Worm (Caenorhabditis elegans): ENCODE measurements around the gene K03H6.1.

K03H6.1 gene

ce11 chrIV:1497448-1497847, 26.1 kb upstream of the K03H6.1 start, which contains the start of gene hxk-3 (continued):
- TF ChIP-seq ceh-27 (GFP tag; optimal IDR thresholded peaks at IDR 0.05) (peak; percentile 49), dox-1 (GFP tag; IDR thresholded peaks at IDR 0.05) (peak; percentile 51), mcd-1 (GFP tag; IDR thresholded peaks at IDR 0.05) (peak; percentile 65), hmg-1.2 (GFP tag; IDR thresholded peaks at IDR 0.05) (peak; percentile 97)

- TF ChIP-seq nhr-80 (tag; optimal IDR thresholded peaks at IDR 0.05) (peak; percentile 24), egl-18 (GFP tag; IDR thresholded peaks at IDR 0.05) (no peak)
Observed at ce11 chrIV:1510241-1510640, 13.3 kb upstream of the K03H6.1 start, which contains the start of gene txt-4. Gene txt-4 (plus strand): TSS chrIV:1510564.

DNA sequence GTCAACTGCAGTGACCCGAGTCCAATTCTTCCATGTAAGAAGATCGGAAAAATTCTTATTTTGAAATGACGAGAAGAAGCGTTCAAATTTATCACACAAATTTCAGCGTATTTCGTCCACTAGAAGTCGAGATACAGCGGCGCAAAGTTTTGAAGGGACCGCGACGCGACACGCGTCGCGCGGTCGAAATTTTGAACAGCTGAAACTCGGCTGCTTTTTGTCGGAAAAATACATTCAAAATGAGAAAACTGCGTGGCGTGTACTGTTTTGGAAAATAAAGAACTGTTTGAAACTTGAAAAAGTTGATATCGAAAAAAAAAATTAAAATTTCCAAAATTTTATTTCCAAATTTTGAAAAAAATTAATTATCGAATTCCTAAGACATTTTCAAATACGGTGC, 10.6 kb upstream of the K03H6.1 start:
- no peak for TF ChIP-seq repo-1 (tag; optimal IDR thresholded peaks at IDR 0.05)
- TF ChIP-seq ztf-18 (tag; optimal IDR thresholded peaks at IDR 0.05), result no peak
- no peak for TF ChIP-seq hlh-26 (GFP tag; conservative IDR thresholded peaks at IDR 0.05)
- TF ChIP-seq bed-1 (GFP tag; IDR thresholded peaks at IDR 0.05), result no peak
- no peak for TF ChIP-seq F37B4.10 (GFP tag; IDR thresholded peaks at IDR 0.05)
- no peak for TF ChIP-seq F57A8.1 (GFP tag; optimal IDR thresholded peaks at IDR 0.05)
- TF ChIP-seq ekl-4 (GFP tag; IDR thresholded peaks at IDR 0.05), result no peak
- TF ChIP-seq ceh-91 (GFP tag; IDR thresholded peaks at IDR 0.05), result no peak
- no peak for TF ChIP-seq cebp-1 (GFP tag; IDR thresholded peaks at IDR 0.05)
- no peak for TF ChIP-seq cebp-1 (tag; optimal IDR thresholded peaks at IDR 0.05)
- no peak for TF ChIP-seq C17E4.6 (GFP tag; IDR thresholded peaks at IDR 0.05)
- TF ChIP-seq sea-2 (GFP tag; IDR thresholded peaks at IDR 0.05), result no peak
- no peak for TF ChIP-seq Y67H2A.10 (GFP tag; conservative IDR thresholded peaks at IDR 0.05)
- no peak for TF ChIP-seq T26A5.8 (tag; optimal IDR thresholded peaks at IDR 0.05)
- no peak for TF ChIP-seq sdz-38 (tag; optimal IDR thresholded peaks at IDR 0.05)
- no peak for TF ChIP-seq ztf-28 (GFP tag; IDR thresholded peaks at IDR 0.05)
- TF ChIP-seq F22D6.2 (tag; optimal IDR thresholded peaks at IDR 0.05), result no peak
- TF ChIP-seq athp-1 (tag; optimal IDR thresholded peaks at IDR 0.05), result no peak

ce11 chrIV:1514415-1514814, 9.1 kb upstream of the K03H6.1 start:
- TF ChIP-seq lin-40 (tag; optimal IDR thresholded peaks at IDR 0.05) (no peak), F22D6.2 (tag; optimal IDR thresholded peaks at IDR 0.05) (no peak), hmg-1.2 (GFP tag; IDR thresholded peaks at IDR 0.05) (peak; percentile 46), F57A8.1 (GFP tag; optimal IDR thresholded peaks at IDR 0.05) (no peak), Y53F4B.3 (GFP tag; IDR thresholded peaks at IDR 0.05) (0 out of 2 replicates have a peak, but pooled peaks have one; percentile 19), nhr-90 (tag; optimal IDR thresholded peaks at IDR 0.05) (peak; percentile 12), mxl-1 (tag; optimal IDR thresholded peaks at IDR 0.05) (peak; percentile 21), zim-3 (tag; optimal IDR thresholded peaks at IDR 0.05) (no peak), madf-6 (GFP tag; IDR thresholded peaks at IDR 0.05) (0 out of 2 replicates have a peak, but pooled peaks have one; percentile 31), sptf-2 (GFP tag; optimal IDR thresholded peaks at IDR 0.05) (no peak), attf-5 (GFP tag; optimal IDR thresholded peaks at IDR 0.05) (peak; percentile 25), lag-1 (GFP tag; IDR thresholded peaks at IDR 0.05) (no peak), lin-54 (GFP tag; optimal IDR thresholded peaks at IDR 0.05) (no peak), hsf-1 (GFP tag; IDR thresholded peaks at IDR 0.05) (no peak), snpc-1.3 (tag; optimal IDR thresholded peaks at IDR 0.05; ENCODE audit: insufficient read depth) (peak; percentile 14), lir-1 (GFP tag; conservative IDR thresholded peaks at IDR 0.05) (no peak), lin-35 (GFP tag; optimal IDR thresholded peaks at IDR 0.05) (no peak), F49E8.2 (tag; optimal IDR thresholded peaks at IDR 0.05; ENCODE audit: insufficient read depth) (peak; percentile 18), T07F8.4 (tag; optimal IDR thresholded peaks at IDR 0.05) (no peak), F57C9.4 (tag; optimal IDR thresholded peaks at IDR 0.05) (no peak), B0019.2 (GFP tag; conservative IDR thresholded peaks at IDR 0.05) (no peak), pbrm-1 (GFP tag; IDR thresholded peaks at IDR 0.05) (no peak), bed-2 (GFP tag; IDR thresholded peaks at IDR 0.05) (no peak), ceh-58 (GFP tag; IDR thresholded peaks at IDR 0.05) (no peak), cebp-2 (GFP tag; IDR thresholded peaks at IDR 0.05) (no peak)

All from whole organism, young adult.